Worm (Caenorhabditis elegans): ENCODE measurements around the gene mltn-13.
A peak's percentile ranks its signal among the peaks of the same experiment; 100 is the strongest.

mltn-13 gene

DNA sequence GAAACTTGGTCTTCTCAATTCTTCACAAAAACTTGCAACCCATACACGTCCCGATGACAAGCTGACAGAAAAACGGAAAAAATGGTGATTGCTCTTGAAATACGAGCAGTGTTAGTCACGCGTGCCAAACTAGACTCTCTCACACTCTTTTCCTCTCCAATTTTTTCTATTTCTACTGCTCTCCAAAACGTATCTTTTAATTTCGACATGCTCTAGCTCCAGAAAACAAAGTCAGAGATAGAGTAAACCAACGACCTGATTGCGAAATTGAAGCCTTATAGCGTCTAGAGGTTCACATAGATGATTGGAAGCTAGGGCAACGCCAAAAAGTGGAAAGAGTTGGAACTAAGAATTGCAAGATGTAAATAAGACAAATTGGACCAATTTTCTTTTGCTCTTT, 42.2 kb upstream of the mltn-13 start:
- peak; percentile 65 for TF ChIP-seq nhr-129 (tag; optimal IDR thresholded peaks at IDR 0.05)
- no peak for TF ChIP-seq ztf-11 (tag; optimal IDR thresholded peaks at IDR 0.05)
- TF ChIP-seq snpc-4 (tag; optimal IDR thresholded peaks at IDR 0.05), result no peak
- TF ChIP-seq ztf-4 (tag; optimal IDR thresholded peaks at IDR 0.05), result no peak
- TF ChIP-seq F13H6.1 (tag; optimal IDR thresholded peaks at IDR 0.05), result no peak
- TF ChIP-seq C34F6.9 (tag; optimal IDR thresholded peaks at IDR 0.05), result peak; percentile 47
- TF ChIP-seq R02D3.7 (tag; optimal IDR thresholded peaks at IDR 0.05), result no peak
- no peak for TF ChIP-seq mab-5 (tag; optimal IDR thresholded peaks at IDR 0.05)
- TF ChIP-seq peb-1 (tag; optimal IDR thresholded peaks at IDR 0.05), result no peak
- TF ChIP-seq nhr-25 (tag; optimal IDR thresholded peaks at IDR 0.05), result no peak
- no peak for TF ChIP-seq nhr-23 (tag; optimal IDR thresholded peaks at IDR 0.05)
- TF ChIP-seq Y55F3AM.14 (GFP tag; optimal IDR thresholded peaks at IDR 0.05), result no peak

DNA sequence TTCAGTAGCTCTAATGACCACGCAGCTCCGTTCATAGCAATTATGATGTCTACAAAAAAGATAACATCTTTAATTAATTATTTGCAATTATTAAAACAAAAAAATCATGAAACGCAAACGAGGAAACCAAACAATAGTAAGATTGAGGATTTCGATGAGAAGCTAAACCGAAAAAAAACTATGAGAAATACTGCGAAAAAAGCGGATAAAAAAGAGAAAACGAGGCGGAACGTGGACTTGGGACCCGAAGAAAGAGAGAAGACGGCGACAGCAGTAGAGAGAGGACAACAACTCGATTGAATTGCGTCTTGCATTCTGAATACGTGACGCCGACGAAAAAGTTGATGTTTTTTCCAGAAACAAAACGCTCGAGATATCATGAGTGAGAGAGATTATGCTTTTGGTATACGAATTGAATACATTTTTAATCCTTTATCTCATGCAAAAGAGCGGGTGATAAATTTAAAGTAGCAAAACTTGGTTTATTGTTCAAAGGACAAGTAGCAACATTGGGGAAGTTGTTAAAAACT, 40.7 kb upstream of the mltn-13 start, which contains the start of gene ncr-1:
ncr-1 (minus strand) TSS at position 51 of the 530 bp plus-strand sequence.
- TF ChIP-seq nhr-12 (tag; optimal IDR thresholded peaks at IDR 0.05) (no peak), snpc-4 (tag; optimal IDR thresholded peaks at IDR 0.05) (no peak), C34F6.9 (tag; optimal IDR thresholded peaks at IDR 0.05) (peak; percentile 12), ceh-82 (tag; optimal IDR thresholded peaks at IDR 0.05) (no peak), mbf-1 (tag; optimal IDR thresholded peaks at IDR 0.05) (no peak), unc-55 (GFP tag; optimal IDR thresholded peaks at IDR 0.05) (peak; percentile 56)

DNA sequence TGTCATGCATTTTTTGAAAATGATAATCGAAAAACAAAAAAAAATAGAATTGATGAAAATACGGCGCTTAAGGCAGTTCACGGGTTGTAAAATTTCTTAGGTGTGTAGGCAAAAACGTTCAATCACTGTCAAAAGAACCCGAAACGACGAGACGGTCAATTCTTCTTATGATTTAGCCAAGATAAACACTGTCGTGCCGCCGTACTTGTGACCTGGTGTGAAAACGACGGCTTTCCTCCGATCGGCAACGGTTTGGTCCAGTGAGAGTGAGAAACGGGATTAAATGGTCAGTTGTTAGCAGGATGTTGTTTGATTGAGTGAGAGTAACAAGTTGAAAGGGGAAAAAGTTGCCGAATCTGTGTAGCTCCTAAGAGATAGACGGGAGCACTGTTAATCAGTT, 35.9 kb upstream of the mltn-13 start:
- TF ChIP-seq egl-27 (tag; optimal IDR thresholded peaks at IDR 0.05) (no peak), gmeb-1 (tag; optimal IDR thresholded peaks at IDR 0.05) (no peak), blmp-1 (tag; optimal IDR thresholded peaks at IDR 0.05; ENCODE audit: insufficient read depth) (peak; percentile 5), nhr-129 (tag; optimal IDR thresholded peaks at IDR 0.05) (peak; percentile 5), fos-1 (tag; optimal IDR thresholded peaks at IDR 0.05) (peak; percentile 15), nhr-10 (tag; optimal IDR thresholded peaks at IDR 0.05) (no peak), nhr-23 (tag; optimal IDR thresholded peaks at IDR 0.05) (no peak), R02D3.7 (tag; optimal IDR thresholded peaks at IDR 0.05) (no peak)

DNA sequence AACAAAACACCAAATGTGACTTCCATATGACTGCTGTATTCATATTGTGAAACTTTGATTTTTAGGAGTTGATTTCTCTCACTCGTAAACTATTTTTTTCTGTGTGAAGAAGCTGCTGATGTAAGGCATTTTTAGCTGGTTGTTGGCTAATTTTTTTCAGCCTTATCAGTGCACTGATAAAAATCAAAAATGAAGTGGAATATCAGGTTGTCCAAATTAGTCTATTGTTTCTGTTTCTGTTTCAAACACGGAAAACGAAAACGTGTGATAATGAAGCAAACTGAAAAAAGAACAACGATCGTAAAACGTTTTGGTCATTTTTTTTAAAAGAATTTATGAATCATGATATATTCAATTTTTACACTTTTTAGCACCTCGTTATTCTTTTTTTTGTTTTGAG, 32.6 kb upstream of the mltn-13 start:
- TF ChIP-seq ceh-82 (tag; optimal IDR thresholded peaks at IDR 0.05) (no peak), nhr-11 (tag; optimal IDR thresholded peaks at IDR 0.05) (no peak), ZK546.5 (tag; optimal IDR thresholded peaks at IDR 0.05) (no peak), fos-1 (tag; optimal IDR thresholded peaks at IDR 0.05) (peak; percentile 91), nhr-6 (tag; optimal IDR thresholded peaks at IDR 0.05) (no peak), crh-2 (tag; optimal IDR thresholded peaks at IDR 0.05) (peak; percentile 39), nhr-77 (tag; optimal IDR thresholded peaks at IDR 0.05) (no peak), alr-1 (tag; optimal IDR thresholded peaks at IDR 0.05) (no peak), mab-5 (tag; optimal IDR thresholded peaks at IDR 0.05) (no peak), nhr-21 (tag; optimal IDR thresholded peaks at IDR 0.05) (no peak), sma-9 (GFP tag; optimal IDR thresholded peaks at IDR 0.05) (no peak), sma-9 (tag; optimal IDR thresholded peaks at IDR 0.05) (no peak), peb-1 (tag; optimal IDR thresholded peaks at IDR 0.05) (no peak), C34F6.9 (tag; optimal IDR thresholded peaks at IDR 0.05) (no peak)

DNA sequence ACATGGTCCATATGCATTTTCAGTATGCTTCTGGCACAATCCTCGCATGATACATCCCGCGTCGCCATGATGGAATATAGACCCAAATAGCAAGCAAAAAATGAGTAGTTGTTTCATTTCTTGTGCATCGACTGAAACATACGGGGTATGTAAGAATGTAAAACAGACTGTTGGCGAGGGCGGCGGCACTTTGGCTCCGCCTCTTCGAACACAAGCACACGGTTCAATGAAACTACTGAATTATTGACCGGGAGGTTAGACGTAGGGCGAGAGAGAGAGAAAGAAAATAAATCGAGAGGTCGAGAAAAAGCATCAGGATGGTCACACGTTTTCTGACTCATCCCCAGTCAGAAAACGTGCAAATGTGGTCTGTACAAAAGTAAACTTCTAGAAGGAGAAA, 31.8 kb upstream of the mltn-13 start:
- no peak for TF ChIP-seq sem-4 (tag; optimal IDR thresholded peaks at IDR 0.05)
- TF ChIP-seq F13H6.1 (tag; optimal IDR thresholded peaks at IDR 0.05), result no peak
- no peak for TF ChIP-seq skn-1 (tag; optimal IDR thresholded peaks at IDR 0.05)
- TF ChIP-seq Y55F3AM.14 (GFP tag; optimal IDR thresholded peaks at IDR 0.05), result no peak
- no peak for TF ChIP-seq dmd-4 (tag; optimal IDR thresholded peaks at IDR 0.05)
- TF ChIP-seq zag-1 (tag; optimal IDR thresholded peaks at IDR 0.05), result no peak
- TF ChIP-seq blmp-1 (tag; optimal IDR thresholded peaks at IDR 0.05; ENCODE audit: insufficient read depth), result no peak
- TF ChIP-seq lsy-2 (tag; optimal IDR thresholded peaks at IDR 0.05), result no peak
- no peak for TF ChIP-seq ceh-16 (tag; optimal IDR thresholded peaks at IDR 0.05)
- TF ChIP-seq nhr-77 (tag; optimal IDR thresholded peaks at IDR 0.05), result no peak
- TF ChIP-seq alr-1 (tag; optimal IDR thresholded peaks at IDR 0.05), result no peak
- no peak for TF ChIP-seq ZK546.5 (tag; optimal IDR thresholded peaks at IDR 0.05)
- TF ChIP-seq nhr-21 (tag; optimal IDR thresholded peaks at IDR 0.05), result no peak
- TF ChIP-seq nhr-23 (tag; optimal IDR thresholded peaks at IDR 0.05), result no peak
- no peak for TF ChIP-seq crh-2 (tag; optimal IDR thresholded peaks at IDR 0.05)
- TF ChIP-seq nhr-6 (tag; optimal IDR thresholded peaks at IDR 0.05), result no peak

All from whole organism, L2 larva.